Worm (Caenorhabditis elegans) whole organism, L4 larva: ENCODE data around the gene unc-10.

Experiments used
- arid-1 ChIP-seq: fragments of 200-800 bp; sonication (Bioruptor generic); conservative IDR thresholded peaks from 2 replicates; pipeline ENCODE4 v1.3.6; 2022; ENCODE audit warnings: missing genetic modification reagents, missing genetic modification characterization, missing compliant biosample characterization
- hif-1 ChIP-seq, 2 experiments: sonication (generic microtip); optimal IDR thresholded peaks; 2 replicates each; lab custom pipeline; 2016 to 2017; ENCODE audit warnings: missing compliant biosample characterization in 2 of 2, missing genetic modification characterization in 2 of 2, missing genetic modification reagents in 2 of 2, missing genotype in 2 of 2, mild to moderate bottlenecking in 1 of 2
- mdl-1 ChIP-seq, 2 experiments: fragments of 150-350 bp in 1 of 2; sonication (generic microtip) in 1 of 2; optimal IDR thresholded peaks; 2 replicates each; lab custom pipeline; 2014 to 2017; ENCODE audit warnings: missing biosample characterization in 2 of 2, missing genetic modification characterization in 2 of 2
- nhr-10 ChIP-seq: fragments of 150-350 bp; optimal IDR thresholded peaks from 2 replicates; lab custom pipeline; 2014; ENCODE audit warnings: missing biosample characterization, missing genetic modification characterization
- nhr-11 ChIP-seq: fragments of 150-350 bp; optimal IDR thresholded peaks from 2 replicates; lab custom pipeline; 2014; ENCODE audit warnings: missing biosample characterization, missing genetic modification characterization
- nhr-28 ChIP-seq: fragments of 150-350 bp; optimal IDR thresholded peaks from 2 replicates; lab custom pipeline; 2014; ENCODE audit warnings: missing biosample characterization, missing genetic modification characterization
- nhr-76 ChIP-seq: fragments of 150-350 bp; optimal IDR thresholded peaks from 2 replicates; lab custom pipeline; 2014; ENCODE audit warnings: missing biosample characterization, missing genetic modification characterization
- pha-4 ChIP-seq, 2 experiments: fragments of 150-350 bp in 1 of 2; fragments of 200-800 bp in 1 of 2; sonication (Bioruptor generic) in 1 of 2; IDR thresholded peaks in 1 of 2; optimal IDR thresholded peaks in 1 of 2; 2 replicates each; pipeline versions ENCODE4 v1.3.6 to Lab custom; 2014 to 2022; ENCODE audit warnings: missing genetic modification characterization in 2 of 2, missing genetic modification reagents in 2 of 2, missing biosample characterization in 1 of 2, missing compliant biosample characterization in 1 of 2
- vab-7 ChIP-seq: fragments of 200-800 bp; sonication (Bioruptor generic); IDR thresholded peaks from 2 replicates; pipeline ENCODE4 v1.3.6; 2022; ENCODE audit warnings: missing genetic modification reagents, missing genetic modification characterization, missing compliant biosample characterization
- zag-1 ChIP-seq: fragments of 150-350 bp; optimal IDR thresholded peaks from 2 replicates; lab custom pipeline; 2014; ENCODE audit warnings: missing biosample characterization, missing genetic modification characterization

DNA sequence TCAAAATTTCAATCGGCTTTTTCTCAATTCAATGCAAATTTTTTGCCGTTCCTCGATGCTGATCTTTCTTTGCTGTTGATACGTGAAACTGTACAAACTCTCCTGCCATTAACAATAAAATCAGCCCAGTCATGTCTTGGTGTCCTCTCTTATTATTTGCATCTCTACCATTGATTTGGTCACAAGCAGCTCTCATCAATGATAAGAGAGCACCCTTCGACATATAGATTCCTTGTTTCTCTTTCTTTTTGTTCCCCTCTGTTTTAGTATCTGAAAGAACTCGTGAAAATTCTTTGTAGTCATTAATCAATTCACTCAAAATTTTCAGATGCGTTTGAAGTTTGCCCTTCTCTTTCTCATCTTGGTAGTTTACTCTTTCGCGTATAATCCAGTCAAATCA is 11.7 kb upstream of the unc-10 start, which contains the start of gene lron-7:
- no peak for TF ChIP-seq pha-4 (GFP tag; IDR thresholded peaks at IDR 0.05; lab: Robert Waterston, UW)
- no peak for TF ChIP-seq pha-4 (tag; optimal IDR thresholded peaks at IDR 0.05; lab: Kevin White, UChicago)
- TF ChIP-seq nhr-10 (tag; lab: Kevin White, UChicago): no peak
- TF ChIP-seq mdl-1 (tag; optimal IDR thresholded peaks at IDR 0.05; lab: Kevin White, UChicago): no peak
- no peak for TF ChIP-seq hif-1 (tag; optimal IDR thresholded peaks at IDR 0.05; lab: Kevin White, UChicago)
- no peak for TF ChIP-seq nhr-76 (tag; lab: Kevin White, UChicago)
- no peak for TF ChIP-seq vab-7
- TF ChIP-seq arid-1 (GFP tag; lab: Robert Waterston, UW): no peak
- TF ChIP-seq nhr-11 (tag; lab: Kevin White, UChicago): no peak
- TF ChIP-seq zag-1: no peak
- peak; percentile 81 for TF ChIP-seq nhr-28 (tag; lab: Kevin White, UChicago)
